Worm (Caenorhabditis elegans) whole organism, dauer: Measurements from ENCODE around the gene srj-18.

ENCODE experiments used
- unc-62 ChIP-seq: sonication (generic microtip); optimal IDR thresholded peaks from 2 replicates; lab custom pipeline; 2017; ENCODE audit warnings: missing biosample characterization, missing genetic modification reagents, missing genetic modification characterization

Gene srj-18

ce11 chrV:2763105-2763504 lies 11.0 kb upstream of the srj-18 start, which contains the start of gene R05D8.7:
Gene R05D8.7, minus strand, starts transcription at chrV:2763208.
- TF ChIP-seq unc-62 (GFP tag; lab: Kevin White, UChicago) = no peak

- TF ChIP-seq unc-62 (GFP tag; lab: Kevin White, UChicago) = no peak
These were observed 9.1 kb upstream of the srj-18 start, which contains the start of gene dhs-14 for ce11 chrV:2765052-2765451. Gene dhs-14, minus strand, starts transcription at chrV:2765200.

- no peak for TF ChIP-seq unc-62 (GFP tag; lab: Kevin White, UChicago)
These were observed 6.7 kb upstream of the srj-18 start, which contains the start of gene R05D8.9 for ce11 chrV:2767465-2767864. Gene R05D8.9, minus strand, starts transcription at chrV:2767565.

ce11 chrV:2769754-2770153 lies 4.4 kb upstream of the srj-18 start, which contains the start of gene dhs-15:
Gene dhs-15, minus strand, starts transcription at chrV:2769854.
- TF ChIP-seq unc-62 (GFP tag; lab: Kevin White, UChicago) = no peak

ce11 chrV:2771560-2771959 lies 2.6 kb upstream of the srj-18 start, which contains the start of gene srh-56:
Gene srh-56, plus strand, starts transcription at chrV:2771860.
- no peak for TF ChIP-seq unc-62 (GFP tag; lab: Kevin White, UChicago)

- no peak for TF ChIP-seq unc-62 (GFP tag; lab: Kevin White, UChicago)
These were observed 6.6 kb downstream of the srj-18 start, which contains the start of gene R05D8.11 for ce11 chrV:2780786-2781185. Gene R05D8.11, minus strand, starts transcription at chrV:2780886.

ce11 chrV:2792958-2793357 lies 18.8 kb downstream of the srj-18 start:
- TF ChIP-seq unc-62 (GFP tag; lab: Kevin White, UChicago) = no peak

ce11 chrV:2795998-2796397 lies 21.9 kb downstream of the srj-18 start, which contains the start of gene F54E2.2:
Gene F54E2.2, plus strand, starts transcription at chrV:2796298.
- no peak for TF ChIP-seq unc-62 (GFP tag; lab: Kevin White, UChicago)

ce11 chrV:2799172-2799869 lies 25.2 kb downstream of the srj-18 start:
- TF ChIP-seq unc-62 (GFP tag; lab: Kevin White, UChicago) = no peak

ce11 chrV:2800676-2801075 lies 26.5 kb downstream of the srj-18 start:
- TF ChIP-seq unc-62 (GFP tag; lab: Kevin White, UChicago) = no peak

ce11 chrV:2801955-2802354 lies 27.8 kb downstream of the srj-18 start:
- no peak for TF ChIP-seq unc-62 (GFP tag; lab: Kevin White, UChicago)

- no peak for TF ChIP-seq unc-62 (GFP tag; lab: Kevin White, UChicago)
These were observed 29.1 kb downstream of the srj-18 start for ce11 chrV:2803258-2803657.

ce11 chrV:2807760-2808159 lies 33.6 kb downstream of the srj-18 start, which contains the start of gene ketn-1:
Gene ketn-1, minus strand, starts transcription at chrV:2807860.
- TF ChIP-seq unc-62 (GFP tag; lab: Kevin White, UChicago) = no peak

ce11 chrV:2809443-2809842 lies 35.3 kb downstream of the srj-18 start:
- TF ChIP-seq unc-62 (GFP tag; lab: Kevin White, UChicago) = no peak

ce11 chrV:2810164-2810563 lies 36.0 kb downstream of the srj-18 start, which contains the start of gene F54E2.1:
Gene F54E2.1, plus strand, starts transcription at chrV:2810398.
- TF ChIP-seq unc-62 (GFP tag; lab: Kevin White, UChicago) = no peak

- TF ChIP-seq unc-62 (GFP tag; lab: Kevin White, UChicago) = no peak
These were observed 39.7 kb downstream of the srj-18 start, which contains the start of gene F54E2.9 for ce11 chrV:2813856-2814255. Gene F54E2.9, minus strand, starts transcription at chrV:2813987.

- TF ChIP-seq unc-62 (GFP tag; lab: Kevin White, UChicago) = no peak
These were observed 41.8 kb downstream of the srj-18 start, which contains the start of gene F54E2.5 for ce11 chrV:2815956-2816355. Gene F54E2.5, minus strand, starts transcription at chrV:2816056.
